Fruit fly (Drosophila melanogaster) whole organism, pupa: Measurements from ENCODE around the gene hydra.

Experiments
- CG10348 ChIP-seq: fragments of 200-800 bp; sonication (Bioruptor generic); IDR thresholded peaks from 2 replicates; pipeline ENCODE4 v1.3.6; 2022; ENCODE audit warnings: missing biosample characterization, missing genetic modification characterization
- CG12605 ChIP-seq: fragments of 200-800 bp; sonication (Bioruptor generic); IDR thresholded peaks from 2 replicates; pipeline ENCODE4 v1.3.6; 2022; ENCODE audit warnings: missing biosample characterization, missing genetic modification characterization
- CG13204 ChIP-seq: fragments of 200-800 bp; sonication (Bioruptor generic); optimal IDR thresholded peaks from 2 replicates; lab custom pipeline; 2018; ENCODE audit warnings: missing biosample characterization, mild to moderate bottlenecking, missing genetic modification characterization, moderate library complexity
- CG15710 ChIP-seq: fragments of 200-800 bp; sonication (Bioruptor generic); optimal IDR thresholded peaks from 2 replicates; lab custom pipeline; 2018; ENCODE audit warnings: missing biosample characterization, mild to moderate bottlenecking, missing genetic modification characterization, moderate library complexity
- CG17806 ChIP-seq: fragments of 200-800 bp; sonication (Bioruptor generic); optimal IDR thresholded peaks from 2 replicates; lab custom pipeline; 2018; ENCODE audit warnings: missing biosample characterization, mild to moderate bottlenecking, missing genetic modification characterization, moderate library complexity
- CG34367 ChIP-seq: fragments of 200-800 bp; sonication (Bioruptor generic); optimal IDR thresholded peaks from 2 replicates; lab custom pipeline; 2018; ENCODE audit warnings: missing biosample characterization, mild to moderate bottlenecking, missing genetic modification characterization
- CG4496 ChIP-seq: fragments of 200-800 bp; sonication (Bioruptor generic); IDR thresholded peaks from 3 replicates; pipeline ENCODE4 v1.3.6; 2022; ENCODE audit warnings: missing biosample characterization, missing genetic modification characterization
- CG8159 ChIP-seq: fragments of 200-800 bp; sonication (Bioruptor generic); optimal IDR thresholded peaks from 3 replicates; lab custom pipeline; 2018; ENCODE audit warnings: missing biosample characterization, mild to moderate bottlenecking, missing genetic modification characterization, moderate library complexity
- CG9948 ChIP-seq: fragments of 200-800 bp; sonication (Bioruptor generic); optimal IDR thresholded peaks from 2 replicates; lab custom pipeline; 2018; ENCODE audit warnings: missing biosample characterization, mild to moderate bottlenecking, missing genetic modification characterization, moderate library complexity
- EcR ChIP-seq: fragments of 200-800 bp; sonication (Bioruptor generic); optimal IDR thresholded peaks from 3 replicates; lab custom pipeline; 2019; ENCODE audit warnings: missing biosample characterization, missing genetic modification characterization, mild to moderate bottlenecking, moderate library complexity, missing genetic modification reagents
- Snoo ChIP-seq: fragments of 200-800 bp; sonication (Bioruptor generic); optimal IDR thresholded peaks from 3 replicates; lab custom pipeline; 2017; ENCODE audit warnings: missing biosample characterization, mild to moderate bottlenecking, missing genetic modification characterization, inconsistent platforms
- rn ChIP-seq: fragments of 200-800 bp; sonication (Bioruptor generic); IDR thresholded peaks from 2 replicates; pipeline ENCODE4 v1.3.6; 2022; ENCODE audit warnings: missing biosample characterization, missing genetic modification characterization

dm6 chrX:20631160-20631559 is 45.7 kb downstream of the hydra start:
- TF ChIP-seq CG12605 (no peak), CG13204 (GFP tag; lab: Kevin White, UChicago) (no peak), EcR (no peak), Snoo (tag; lab: Kevin White, UChicago) (no peak), CG10348 (GFP tag; lab: Robert Waterston, UW) (no peak), CG15710 (tag; lab: Kevin White, UChicago) (no peak), rn (GFP tag; lab: Robert Waterston, UW) (no peak), CG4496 (GFP tag; lab: Robert Waterston, UW) (no peak), CG17806 (no peak), CG34367 (tag; lab: Kevin White, UChicago) (no peak), CG8159 (tag; lab: Kevin White, UChicago) (no peak), CG9948 (tag; lab: Kevin White, UChicago) (no peak)
